Comparison of ENCODE assay signal across 4 fruit fly cellular contexts in genomic region chr3L:21892213-21892612, dm6.
TF ChIP-seq lines count a peak whose summit lies in the region.

No protein-coding gene starts in this region.

- TF ChIP-seq CTCF in whole organism, embryonic (GFP tag; optimal IDR thresholded peaks at IDR 0.05; lab: Kevin White, UChicago) = no peak

TF ChIP-seq in whole organism, adult, 20 proteins besides CTCF, POLR2A, EP300 and RAD21:
- no peak for TF ChIP-seq pad (GFP tag; optimal IDR thresholded peaks at IDR 0.05; lab: Kevin White, UChicago)
- peak; percentile 91 for TF ChIP-seq kay (GFP tag; lab: Kevin White, UChicago; ENCODE audit: borderline replicate concordance)
- peak; percentile 17 for TF ChIP-seq Mnt (GFP tag; optimal IDR thresholded peaks at IDR 0.05; lab: Kevin White, UChicago)
- no peak for TF ChIP-seq CG12768 (GFP tag; optimal IDR thresholded peaks at IDR 0.05; lab: Kevin White, UChicago)
- peak; percentile 27 for TF ChIP-seq CG11617 (GFP tag; optimal IDR thresholded peaks at IDR 0.05; lab: Kevin White, UChicago)
- no peak for TF ChIP-seq toe (GFP tag; optimal IDR thresholded peaks at IDR 0.05; lab: Kevin White, UChicago)
- TF ChIP-seq CG7101 (tag; optimal IDR thresholded peaks at IDR 0.05; lab: Kevin White, UChicago) = peak; percentile 20
- no peak for TF ChIP-seq cnc (optimal IDR thresholded peaks at IDR 0.05; lab: Kevin White, UChicago)
- TF ChIP-seq CG7045 (GFP tag; optimal IDR thresholded peaks at IDR 0.05; lab: Kevin White, UChicago) = peak; percentile 62
- TF ChIP-seq CG5204 (GFP tag; optimal IDR thresholded peaks at IDR 0.05; lab: Kevin White, UChicago) = peak; percentile 4
- TF ChIP-seq ovo (GFP tag; optimal IDR thresholded peaks at IDR 0.05; lab: Kevin White, UChicago) = peak; percentile 12
- no peak for TF ChIP-seq Clk (GFP tag; optimal IDR thresholded peaks at IDR 0.05; lab: Kevin White, UChicago)
- TF ChIP-seq CG1620 (GFP tag; optimal IDR thresholded peaks at IDR 0.05; lab: Kevin White, UChicago) = no peak
- TF ChIP-seq CG33017 (tag; optimal IDR thresholded peaks at IDR 0.05; lab: Kevin White, UChicago) = no peak
- TF ChIP-seq Hr96 (GFP tag; optimal IDR thresholded peaks at IDR 0.05; lab: Kevin White, UChicago) = no peak
- peak; percentile 22 for TF ChIP-seq tj (GFP tag; optimal IDR thresholded peaks at IDR 0.05; lab: Kevin White, UChicago)
- no peak for TF ChIP-seq Crg-1 (GFP tag; optimal IDR thresholded peaks at IDR 0.05; lab: Kevin White, UChicago)
- TF ChIP-seq cic (GFP tag; optimal IDR thresholded peaks at IDR 0.05; lab: Kevin White, UChicago) = peak; percentile 68
- no peak for TF ChIP-seq bab1 (GFP tag; optimal IDR thresholded peaks at IDR 0.05; lab: Kevin White, UChicago)
- no peak for TF ChIP-seq CG14711 (tag; optimal IDR thresholded peaks at IDR 0.05; lab: Kevin White, UChicago)

TF ChIP-seq in whole organism, embryonic, 481 proteins besides CTCF, POLR2A, EP300 and RAD21 (continues in another document):
- TF ChIP-seq grn (GFP tag; optimal IDR thresholded peaks at IDR 0.05; lab: Kevin White, UChicago) = peak; percentile 94
- no peak for TF ChIP-seq Fer2 (tag; optimal IDR thresholded peaks at IDR 0.05; lab: Kevin White, UChicago)
- TF ChIP-seq Rfx (GFP tag; IDR thresholded peaks at IDR 0.05; lab: Robert Waterston, UW) = peak; percentile 12; the same call in 1 of the 2 replicates
- no peak for TF ChIP-seq Stat92E (GFP tag; optimal IDR thresholded peaks at IDR 0.05; lab: Kevin White, UChicago)
- TF ChIP-seq Fer3 (tag; optimal IDR thresholded peaks at IDR 0.05; lab: Kevin White, UChicago) = peak; percentile 26
- no peak for TF ChIP-seq YL-1 (GFP tag; optimal IDR thresholded peaks at IDR 0.05; lab: Kevin White, UChicago)
- no peak for TF ChIP-seq H2.0 (GFP tag; IDR thresholded peaks at IDR 0.05; lab: Robert Waterston, UW)
- no peak for TF ChIP-seq eve (GFP tag; optimal IDR thresholded peaks at IDR 0.05; lab: Kevin White, UChicago)
- no peak for TF ChIP-seq HLH54F (GFP tag; optimal IDR thresholded peaks at IDR 0.05; lab: Kevin White, UChicago)
- no peak for TF ChIP-seq ara (GFP tag; IDR thresholded peaks at IDR 0.05; lab: Robert Waterston, UW)
- peak; percentile 18 for TF ChIP-seq Hmr (GFP tag; optimal IDR thresholded peaks at IDR 0.05; lab: Kevin White, UChicago)
- no peak for TF ChIP-seq Sox102F (GFP tag; optimal IDR thresholded peaks at IDR 0.05; lab: Kevin White, UChicago)
- TF ChIP-seq B-H2 (GFP tag; optimal IDR thresholded peaks at IDR 0.05; lab: Kevin White, UChicago) = peak; percentile 55
- TF ChIP-seq mirr (GFP tag; optimal IDR thresholded peaks at IDR 0.05; lab: Kevin White, UChicago) = peak; percentile 68
- peak; percentile 72 for TF ChIP-seq Vsx1 (GFP tag; optimal IDR thresholded peaks at IDR 0.05; lab: Kevin White, UChicago)
- no peak for TF ChIP-seq C15 (GFP tag; IDR thresholded peaks at IDR 0.05; lab: Robert Waterston, UW)
- peak; percentile 82 for TF ChIP-seq sd (tag; optimal IDR thresholded peaks at IDR 0.05; lab: Kevin White, UChicago)
- TF ChIP-seq cad (GFP tag; optimal IDR thresholded peaks at IDR 0.05; lab: Kevin White, UChicago) = no peak
- TF ChIP-seq GATAe (GFP tag; conservative IDR thresholded peaks at IDR 0.05; lab: Robert Waterston, UW) = peak; percentile 83
- peak; percentile 6 for TF ChIP-seq NfI (GFP tag; optimal IDR thresholded peaks at IDR 0.05; lab: Kevin White, UChicago)
- no peak for TF ChIP-seq CG10431 (GFP tag; optimal IDR thresholded peaks at IDR 0.05; lab: Kevin White, UChicago)
- no peak for TF ChIP-seq bowl (GFP tag; IDR thresholded peaks at IDR 0.05; lab: Robert Waterston, UW)
- TF ChIP-seq CrebB (tag; optimal IDR thresholded peaks at IDR 0.05; lab: Kevin White, UChicago) = no peak
- no peak for TF ChIP-seq Dbx (GFP tag; IDR thresholded peaks at IDR 0.05; lab: Robert Waterston, UW)
- TF ChIP-seq CG18599 (GFP tag; optimal IDR thresholded peaks at IDR 0.05; lab: Kevin White, UChicago) = peak; percentile 31
- no peak for TF ChIP-seq CkIIα-i1 (GFP tag; IDR thresholded peaks at IDR 0.05; lab: Robert Waterston, UW)

TF ChIP-seq in whole organism, prepupa, 60 proteins besides CTCF, POLR2A, EP300 and RAD21:
- TF ChIP-seq Ets96B (tag; optimal IDR thresholded peaks at IDR 0.05; lab: Kevin White, UChicago) (no peak), CG7368 (GFP tag; optimal IDR thresholded peaks at IDR 0.05; lab: Kevin White, UChicago) (no peak), Hr39 (GFP tag; optimal IDR thresholded peaks at IDR 0.05; lab: Kevin White, UChicago) (no peak), svp (GFP tag; lab: Kevin White, UChicago) (peak; percentile 73), Eip93F (GFP tag; optimal IDR thresholded peaks at IDR 0.05; lab: Kevin White, UChicago) (peak; percentile 79), vri (GFP tag; optimal IDR thresholded peaks at IDR 0.05; lab: Kevin White, UChicago) (peak; percentile 100), achi (GFP tag; optimal IDR thresholded peaks at IDR 0.05; lab: Kevin White, UChicago) (no peak), Hr38 (GFP tag; optimal IDR thresholded peaks at IDR 0.05; lab: Kevin White, UChicago) (no peak)

TF ChIP-seq in whole organism, wandering third instar larva, 38 proteins besides CTCF, POLR2A, EP300 and RAD21:
- TF ChIP-seq Rel (GFP tag; optimal IDR thresholded peaks at IDR 0.05; lab: Kevin White, UChicago) (no peak), Rel (tag; optimal IDR thresholded peaks at IDR 0.05; lab: Kevin White, UChicago) (peak; percentile 21), brk (GFP tag; optimal IDR thresholded peaks at IDR 0.05; lab: Kevin White, UChicago) (no peak), br (GFP tag; optimal IDR thresholded peaks at IDR 0.05; lab: Kevin White, UChicago) (no peak), h (GFP tag; optimal IDR thresholded peaks at IDR 0.05; lab: Kevin White, UChicago) (peak; percentile 42), CrebA (GFP tag; optimal IDR thresholded peaks at IDR 0.05; lab: Kevin White, UChicago; ENCODE audit: borderline replicate concordance) (peak; percentile 61), Mio (GFP tag; optimal IDR thresholded peaks at IDR 0.05; lab: Kevin White, UChicago) (no peak), Jra (GFP tag; optimal IDR thresholded peaks at IDR 0.05; lab: Kevin White, UChicago) (no peak), fru (GFP tag; optimal IDR thresholded peaks at IDR 0.05; lab: Kevin White, UChicago) (peak; percentile 7), Myc (optimal IDR thresholded peaks at IDR 0.05; lab: Kevin White, UChicago) (no peak), GATAd (GFP tag; optimal IDR thresholded peaks at IDR 0.05; lab: Kevin White, UChicago) (no peak), tai (GFP tag; optimal IDR thresholded peaks at IDR 0.05; lab: Kevin White, UChicago) (no peak), sage (GFP tag; optimal IDR thresholded peaks at IDR 0.05; lab: Kevin White, UChicago) (no peak), CG32264 (GFP tag; optimal IDR thresholded peaks at IDR 0.05; lab: Kevin White, UChicago) (no peak), Hnf4 (GFP tag; optimal IDR thresholded peaks at IDR 0.05; lab: Kevin White, UChicago) (peak; percentile 44), psq (GFP tag; optimal IDR thresholded peaks at IDR 0.05; lab: Kevin White, UChicago) (peak; percentile 2), HLH106 (tag; optimal IDR thresholded peaks at IDR 0.05; lab: Kevin White, UChicago) (peak; percentile 26), usp (GFP tag; optimal IDR thresholded peaks at IDR 0.05; lab: Kevin White, UChicago) (no peak), rgr (GFP tag; optimal IDR thresholded peaks at IDR 0.05; lab: Kevin White, UChicago) (peak; percentile 41), lola (GFP tag; optimal IDR thresholded peaks at IDR 0.05; lab: Kevin White, UChicago) (no peak), ey (GFP tag; optimal IDR thresholded peaks at IDR 0.05; lab: Kevin White, UChicago) (peak; percentile 1), Hr78 (GFP tag; optimal IDR thresholded peaks at IDR 0.05; lab: Kevin White, UChicago) (no peak), Dif (GFP tag; optimal IDR thresholded peaks at IDR 0.05; lab: Kevin White, UChicago; ENCODE audit: partially characterized antibody) (no peak), Vsx2 (GFP tag; optimal IDR thresholded peaks at IDR 0.05; lab: Kevin White, UChicago; ENCODE audit: partially characterized antibody) (peak; percentile 22), dl (GFP tag; optimal IDR thresholded peaks at IDR 0.05; lab: Kevin White, UChicago; ENCODE audit: insufficient read depth in 1 of 2, partially characterized antibody in 2 of 2) (no peak), foxo (GFP tag; optimal IDR thresholded peaks at IDR 0.05; lab: Kevin White, UChicago) (peak in 1 of 2 experiments; percentile 16), Hr83 (GFP tag; optimal IDR thresholded peaks at IDR 0.05; lab: Kevin White, UChicago; ENCODE audit: poor library complexity, severe bottlenecking) (no peak), dsf (GFP tag; optimal IDR thresholded peaks at IDR 0.05; lab: Kevin White, UChicago; ENCODE audit: borderline replicate concordance) (no peak), CG9705 (GFP tag; optimal IDR thresholded peaks at IDR 0.05; lab: Kevin White, UChicago) (no peak), woc (GFP tag; optimal IDR thresholded peaks at IDR 0.05; lab: Kevin White, UChicago) (no peak), Abd-B (GFP tag; optimal IDR thresholded peaks at IDR 0.05; lab: Kevin White, UChicago) (no peak), sv (GFP tag; optimal IDR thresholded peaks at IDR 0.05; lab: Kevin White, UChicago) (no peak), OdsH (GFP tag; optimal IDR thresholded peaks at IDR 0.05; lab: Kevin White, UChicago) (peak; percentile 30), N (GFP tag; optimal IDR thresholded peaks at IDR 0.05; lab: Kevin White, UChicago) (no peak), Sp1 (GFP tag; optimal IDR thresholded peaks at IDR 0.05; lab: Kevin White, UChicago) (peak; percentile 47)
